Worm (Caenorhabditis elegans) whole organism, L3 larva: ENCODE data around the gene sel-2.
A peak's percentile ranks its signal among the peaks of the same experiment; 100 is the strongest.

ENCODE experiments used
- ZK546.5 ChIP-seq: sonication (generic microtip); optimal IDR thresholded peaks from 2 replicates; lab custom pipeline; 2017; ENCODE audit warnings: missing biosample characterization, missing genetic modification characterization
- aly-2 ChIP-seq: fragments of 150-350 bp; optimal IDR thresholded peaks from 2 replicates; lab custom pipeline; 2014; ENCODE audit warnings: missing biosample characterization, missing genetic modification characterization
- ama-1 ChIP-seq: fragments of 150-350 bp; optimal IDR thresholded peaks from 2 replicates; lab custom pipeline; 2018
- ceh-28 ChIP-seq: fragments of 150-350 bp; optimal IDR thresholded peaks from 2 replicates; lab custom pipeline; 2014; ENCODE audit warnings: missing biosample characterization, missing genetic modification reagents, missing genetic modification characterization
- ceh-82 ChIP-seq: fragments of 150-350 bp; optimal IDR thresholded peaks from 2 replicates; lab custom pipeline; 2014; ENCODE audit warnings: missing biosample characterization, missing genetic modification characterization
- ceh-9 ChIP-seq: sonication (generic microtip); optimal IDR thresholded peaks from 2 replicates; lab custom pipeline; 2018; ENCODE audit warnings: missing biosample characterization, missing genetic modification characterization
- daf-12 ChIP-seq: fragments of 150-350 bp; optimal IDR thresholded peaks from 2 replicates; lab custom pipeline; 2014; ENCODE audit warnings: missing biosample characterization, missing genetic modification reagents, missing genetic modification characterization
- egl-27 ChIP-seq: sonication (generic microtip); optimal IDR thresholded peaks from 4 replicates; lab custom pipeline; 2017; ENCODE audit warnings: missing biosample characterization, missing genetic modification reagents, missing genetic modification characterization
- egl-5 ChIP-seq: fragments of 150-350 bp; optimal IDR thresholded peaks from 2 replicates; lab custom pipeline; 2017; ENCODE audit warnings: missing biosample characterization, missing genetic modification reagents, missing genetic modification characterization, inconsistent platforms
- elt-1 ChIP-seq: fragments of 150-350 bp; optimal IDR thresholded peaks from 2 replicates; lab custom pipeline; 2014; ENCODE audit warnings: missing biosample characterization, missing genetic modification characterization
- elt-2 ChIP-seq: sonication (generic microtip); optimal IDR thresholded peaks from 2 replicates; lab custom pipeline; 2016; ENCODE audit warnings: missing genetic modification reagents, mild to moderate bottlenecking, missing genetic modification characterization, missing compliant biosample characterization
- elt-3 ChIP-seq, 3 experiments: fragments of 150-350 bp in 1 of 3; sonication (generic microtip) in 2 of 3; optimal IDR thresholded peaks; 2 replicates in 2 of 3; 4 replicates in 1 of 3; lab custom pipeline; 2014 to 2017; ENCODE audit warnings: missing biosample characterization in 3 of 3, missing genetic modification characterization in 3 of 3
- eor-1 ChIP-seq, 2 experiments: fragments of 150-350 bp; optimal IDR thresholded peaks; 2 replicates each; lab custom pipeline; 2014 to 2018; ENCODE audit warnings: missing biosample characterization in 2 of 2, missing genetic modification characterization in 2 of 2
- fkh-10 ChIP-seq: sonication (generic microtip); optimal IDR thresholded peaks from 2 replicates; lab custom pipeline; 2017; ENCODE audit warnings: missing biosample characterization, missing genetic modification reagents, missing genetic modification characterization
- fkh-2 ChIP-seq: fragments of 150-350 bp; optimal IDR thresholded peaks from 2 replicates; lab custom pipeline; 2014; ENCODE audit warnings: missing biosample characterization, missing genetic modification reagents, missing genetic modification characterization
- fos-1 ChIP-seq: fragments of 150-350 bp; optimal IDR thresholded peaks from 2 replicates; lab custom pipeline; 2014; ENCODE audit warnings: missing biosample characterization, missing genetic modification characterization
- hmg-11 ChIP-seq: sonication (generic microtip); optimal IDR thresholded peaks from 2 replicates; lab custom pipeline; 2016; ENCODE audit warnings: missing genetic modification characterization, missing compliant biosample characterization
- jun-1 ChIP-seq: fragments of 150-350 bp; optimal IDR thresholded peaks from 2 replicates; lab custom pipeline; 2014; ENCODE audit warnings: missing biosample characterization, missing genetic modification reagents, missing genetic modification characterization
- lin-15B ChIP-seq: fragments of 150-350 bp; optimal IDR thresholded peaks from 2 replicates; lab custom pipeline; 2014; ENCODE audit warnings: missing biosample characterization, missing genetic modification characterization
- lin-39 ChIP-seq: fragments of 150-350 bp; optimal IDR thresholded peaks from 2 replicates; lab custom pipeline; 2018; ENCODE audit warnings: missing biosample characterization, missing genetic modification reagents, missing genetic modification characterization
- lsy-12 ChIP-seq: sonication (generic microtip); optimal IDR thresholded peaks from 2 replicates; lab custom pipeline; 2016; ENCODE audit warnings: mild to moderate bottlenecking, missing genetic modification characterization, missing compliant biosample characterization
- mdl-1 ChIP-seq: fragments of 150-350 bp; optimal IDR thresholded peaks from 2 replicates; lab custom pipeline; 2014; ENCODE audit warnings: missing biosample characterization, missing genetic modification characterization
- nfya-1 ChIP-seq: sonication (generic microtip); optimal IDR thresholded peaks from 2 replicates; lab custom pipeline; 2017; ENCODE audit warnings: missing genetic modification characterization, mild to moderate bottlenecking, missing compliant biosample characterization, antibody characterized with exemption, moderate library complexity; ENCODE audit not compliant: insufficient read depth
- nhr-11 ChIP-seq: fragments of 150-350 bp; optimal IDR thresholded peaks from 2 replicates; lab custom pipeline; 2014; ENCODE audit warnings: missing biosample characterization, missing genetic modification characterization
- nhr-12 ChIP-seq: fragments of 150-350 bp; optimal IDR thresholded peaks from 2 replicates; lab custom pipeline; 2014; ENCODE audit warnings: missing biosample characterization, missing genetic modification characterization
- nhr-23 ChIP-seq: fragments of 150-350 bp; optimal IDR thresholded peaks from 2 replicates; lab custom pipeline; 2014; ENCODE audit warnings: missing biosample characterization, missing genetic modification reagents, missing genetic modification characterization
- nhr-25 ChIP-seq: sonication (generic microtip); optimal IDR thresholded peaks from 2 replicates; lab custom pipeline; 2017; ENCODE audit warnings: missing biosample characterization, missing genetic modification characterization
- nhr-28 ChIP-seq: fragments of 150-350 bp; optimal IDR thresholded peaks from 2 replicates; lab custom pipeline; 2014; ENCODE audit warnings: missing biosample characterization, missing genetic modification characterization
- nhr-43 ChIP-seq: sonication (generic microtip); optimal IDR thresholded peaks from 2 replicates; lab custom pipeline; 2016; ENCODE audit warnings: mild to moderate bottlenecking, missing genetic modification characterization, missing compliant biosample characterization; ENCODE audit not compliant: poor library complexity, severe bottlenecking
- nhr-67 ChIP-seq: fragments of 150-350 bp; optimal IDR thresholded peaks from 2 replicates; lab custom pipeline; 2014; ENCODE audit warnings: missing biosample characterization, missing genetic modification characterization
- nhr-77 ChIP-seq: fragments of 150-350 bp; optimal IDR thresholded peaks from 2 replicates; lab custom pipeline; 2014; ENCODE audit warnings: missing biosample characterization, missing genetic modification characterization
- pha-4 ChIP-seq: fragments of 150-350 bp; optimal IDR thresholded peaks from 2 replicates; lab custom pipeline; 2014; ENCODE audit warnings: missing biosample characterization, missing genetic modification reagents, missing genetic modification characterization
- pqm-1 ChIP-seq: fragments of 150-350 bp; optimal IDR thresholded peaks from 2 replicates; lab custom pipeline; 2017; ENCODE audit warnings: missing biosample characterization, missing genetic modification characterization, inconsistent platforms
- sea-2 ChIP-seq: fragments of 150-350 bp; sonication (generic microtip); optimal IDR thresholded peaks from 4 replicates; lab custom pipeline; 2014; ENCODE audit warnings: missing biosample characterization, missing genetic modification reagents, missing genetic modification characterization
- skn-1 ChIP-seq: fragments of 150-350 bp; optimal IDR thresholded peaks from 2 replicates; lab custom pipeline; 2014; ENCODE audit warnings: missing biosample characterization, missing genetic modification characterization
- snpc-4 ChIP-seq: fragments of 150-350 bp; optimal IDR thresholded peaks from 2 replicates; lab custom pipeline; 2014; ENCODE audit warnings: missing biosample characterization, missing genetic modification characterization
- tbx-2 ChIP-seq: sonication (generic microtip); optimal IDR thresholded peaks from 2 replicates; lab custom pipeline; 2016; ENCODE audit warnings: mild to moderate bottlenecking, missing genetic modification characterization, missing compliant biosample characterization
- unc-39 ChIP-seq: sonication (generic microtip); optimal IDR thresholded peaks from 4 replicates; lab custom pipeline; 2017; ENCODE audit warnings: missing biosample characterization, missing genetic modification characterization
- unc-62 ChIP-seq: fragments of 150-350 bp; sonication (generic microtip); optimal IDR thresholded peaks from 4 replicates; lab custom pipeline; 2014; ENCODE audit warnings: missing biosample characterization, missing genetic modification reagents, missing genetic modification characterization
- zag-1 ChIP-seq: fragments of 150-350 bp; optimal IDR thresholded peaks from 2 replicates; lab custom pipeline; 2014; ENCODE audit warnings: missing biosample characterization, missing genetic modification characterization
- ztf-4 ChIP-seq: fragments of 150-350 bp; optimal IDR thresholded peaks from 2 replicates; lab custom pipeline; 2014; ENCODE audit warnings: missing biosample characterization, missing genetic modification characterization

Gene sel-2

ce11 chrIII:4568030-4568429, 44.2 kb downstream of the sel-2 start, which contains the start of gene mlcd-1:
Gene mlcd-1 (minus strand): TSS chrIII:4568130.
- TF ChIP-seq nhr-43 (tag; lab: Kevin White, UChicago) (no peak), elt-1 (tag; lab: Kevin White, UChicago) (no peak), nhr-67 (tag; lab: Kevin White, UChicago) (no peak), ZK546.5 (tag; lab: Kevin White, UChicago) (no peak), zag-1 (tag; lab: Kevin White, UChicago) (no peak), skn-1 (no peak), tbx-2 (tag; lab: Kevin White, UChicago) (no peak), ama-1 (no peak), hmg-11 (no peak), nfya-1 (tag; lab: Kevin White, UChicago) (no peak), nhr-23 (tag; lab: Kevin White, UChicago) (no peak), daf-12 (tag; lab: Kevin White, UChicago) (no peak), jun-1 (tag; lab: Kevin White, UChicago) (no peak), nhr-28 (no peak), fkh-10 (GFP tag; lab: Kevin White, UChicago) (no peak), snpc-4 (tag; lab: Kevin White, UChicago) (no peak), pqm-1 (tag; lab: Kevin White, UChicago) (no peak)

ce11 chrIII:4562070-4562788, 50.0 kb downstream of the sel-2 start, which contains the start of gene pan-1:
Gene pan-1 (plus strand): TSS chrIII:4562738.
- no peak for TF ChIP-seq unc-39
- peak; percentile 49 for TF ChIP-seq lsy-12 (tag; lab: Kevin White, UChicago)
- TF ChIP-seq zag-1 (tag; lab: Kevin White, UChicago), result no peak
- TF ChIP-seq ama-1, result peak; percentile 80
- TF ChIP-seq elt-3 (tag; optimal IDR thresholded peaks at IDR 0.05; lab: Kevin White, UChicago), result no peak
- TF ChIP-seq unc-62 (GFP tag; lab: Kevin White, UChicago), result peak; percentile 9
- no peak for TF ChIP-seq nhr-12
- TF ChIP-seq daf-12 (tag; lab: Kevin White, UChicago), result no peak
- peak; percentile 9 for TF ChIP-seq ceh-28 (tag; lab: Kevin White, UChicago)
- TF ChIP-seq nhr-11 (tag; lab: Kevin White, UChicago), result no peak
- peak; percentile 85 for TF ChIP-seq nfya-1 (tag; lab: Kevin White, UChicago)
- TF ChIP-seq fos-1 (tag; lab: Kevin White, UChicago), result no peak
- TF ChIP-seq nhr-25 (tag; lab: Kevin White, UChicago), result peak; percentile 51
- TF ChIP-seq nhr-67 (tag; lab: Kevin White, UChicago), result no peak
- TF ChIP-seq sea-2 (GFP tag; lab: Kevin White, UChicago), result no peak
- no peak for TF ChIP-seq mdl-1 (tag; lab: Kevin White, UChicago)
- TF ChIP-seq egl-27 (tag; lab: Kevin White, UChicago), result no peak
- no peak for TF ChIP-seq nhr-43 (tag; lab: Kevin White, UChicago)
- TF ChIP-seq tbx-2 (tag; lab: Kevin White, UChicago), result no peak
- TF ChIP-seq eor-1 (tag; optimal IDR thresholded peaks at IDR 0.05; lab: Kevin White, UChicago), result no peak
- TF ChIP-seq ceh-9 (tag; lab: Kevin White, UChicago), result no peak
- TF ChIP-seq snpc-4 (tag; lab: Kevin White, UChicago), result peak; percentile 53
- no peak for TF ChIP-seq jun-1 (tag; lab: Kevin White, UChicago)
- peak; percentile 89 for TF ChIP-seq hmg-11
- peak; percentile 76 for TF ChIP-seq lin-39 (tag; lab: Kevin White, UChicago)
- no peak for TF ChIP-seq fkh-2 (tag; lab: Kevin White, UChicago)
- peak; percentile 72 for TF ChIP-seq nhr-23 (tag; lab: Kevin White, UChicago)
- no peak for TF ChIP-seq skn-1
- TF ChIP-seq ceh-82 (tag; lab: Kevin White, UChicago), result peak; percentile 25
- no peak for TF ChIP-seq aly-2 (tag; lab: Kevin White, UChicago)
- TF ChIP-seq lin-15B, result no peak
- peak; percentile 66 for TF ChIP-seq pha-4
- no peak for TF ChIP-seq nhr-77
- TF ChIP-seq elt-2 (tag; lab: Kevin White, UChicago), result peak; percentile 24
- no peak for TF ChIP-seq ztf-4
- peak; percentile 46 for TF ChIP-seq egl-5 (tag; lab: Kevin White, UChicago)
